Worm (Caenorhabditis elegans): ENCODE measurements around the gene F20D6.2.

The F20D6.2 gene

ce11 chrV:8195889-8196418 lies 10.1 kb downstream of the F20D6.2 start, which contains the start of gene F20D6.10:
F20D6.10 (minus strand) TSS chrV:8195939.
- TF ChIP-seq dpl-1 (GFP tag; optimal IDR thresholded peaks at IDR 0.05) (no peak), ama-1 (optimal IDR thresholded peaks at IDR 0.05) (no peak), nhr-20 (tag; optimal IDR thresholded peaks at IDR 0.05) (peak; percentile 12), lir-3 (tag; optimal IDR thresholded peaks at IDR 0.05; ENCODE audit: poor library complexity) (no peak), ces-1 (GFP tag; optimal IDR thresholded peaks at IDR 0.05) (no peak), nhr-19 (GFP tag; conservative IDR thresholded peaks at IDR 0.05) (no peak), efl-3 (GFP tag; optimal IDR thresholded peaks at IDR 0.05) (no peak), pax-3 (tag; optimal IDR thresholded peaks at IDR 0.05) (no peak), pqm-1 (tag; optimal IDR thresholded peaks at IDR 0.05) (no peak), unc-98 (GFP tag; IDR thresholded peaks at IDR 0.05) (no peak), ceh-82 (tag; optimal IDR thresholded peaks at IDR 0.05) (no peak), unc-62 (GFP tag; optimal IDR thresholded peaks at IDR 0.05) (no peak), ceh-90 (tag; optimal IDR thresholded peaks at IDR 0.05) (no peak), zip-4 (GFP tag; optimal IDR thresholded peaks at IDR 0.05) (no peak), efl-1 (optimal IDR thresholded peaks at IDR 0.05) (peak in 1 of 2 experiments; percentile 5), efl-1 (GFP tag; optimal IDR thresholded peaks at IDR 0.05 in 1 of 2) (peak in 1 of 2 experiments; percentile 20), mef-2 (tag; optimal IDR thresholded peaks at IDR 0.05) (no peak), nhr-71 (tag; optimal IDR thresholded peaks at IDR 0.05) (peak; percentile 71), unc-130 (tag; optimal IDR thresholded peaks at IDR 0.05) (peak; percentile 19), aha-1 (tag; optimal IDR thresholded peaks at IDR 0.05) (no peak), lin-35 (GFP tag; optimal IDR thresholded peaks at IDR 0.05) (no peak), lin-15B (tag; optimal IDR thresholded peaks at IDR 0.05) (no peak), mep-1 (tag; optimal IDR thresholded peaks at IDR 0.05) (no peak), unc-30 (tag; optimal IDR thresholded peaks at IDR 0.05) (no peak), nhr-84 (tag; optimal IDR thresholded peaks at IDR 0.05) (no peak), fkh-10 (GFP tag; optimal IDR thresholded peaks at IDR 0.05) (no peak), snu-23 (GFP tag; optimal IDR thresholded peaks at IDR 0.05) (peak; percentile 22), hlh-4 (tag; optimal IDR thresholded peaks at IDR 0.05) (no peak), unc-86 (tag; optimal IDR thresholded peaks at IDR 0.05) (no peak), nhr-28 (tag; optimal IDR thresholded peaks at IDR 0.05) (no peak), hpl-2 (GFP tag; optimal IDR thresholded peaks at IDR 0.05) (no peak), swsn-7 (tag; optimal IDR thresholded peaks at IDR 0.05) (no peak), pag-3 (tag; optimal IDR thresholded peaks at IDR 0.05; ENCODE audit: borderline replicate concordance, insufficient read depth) (no peak), elt-2 (tag; optimal IDR thresholded peaks at IDR 0.05) (no peak), nhr-76 (tag; optimal IDR thresholded peaks at IDR 0.05) (no peak), Y116A8C.19 (tag; optimal IDR thresholded peaks at IDR 0.05; ENCODE audit: borderline replicate concordance) (no peak), fkh-4 (tag; optimal IDR thresholded peaks at IDR 0.05; ENCODE audit: borderline replicate concordance) (no peak), nhr-77 (tag; optimal IDR thresholded peaks at IDR 0.05) (no peak), zag-1 (tag; optimal IDR thresholded peaks at IDR 0.05) (no peak), rnt-1 (tag; optimal IDR thresholded peaks at IDR 0.05) (peak; percentile 78), lin-14 (GFP tag; optimal IDR thresholded peaks at IDR 0.05) (peak; percentile 59), ztf-11 (tag; optimal IDR thresholded peaks at IDR 0.05) (no peak), nhr-11 (tag; optimal IDR thresholded peaks at IDR 0.05) (no peak), mab-9 (GFP tag; IDR thresholded peaks at IDR 0.05) (no peak), blmp-1 (tag; optimal IDR thresholded peaks at IDR 0.05) (no peak), elt-3 (tag; optimal IDR thresholded peaks at IDR 0.05) (no peak), C04F5.9 (tag; optimal IDR thresholded peaks at IDR 0.05) (no peak), nhr-12 (tag; optimal IDR thresholded peaks at IDR 0.05) (no peak), nhr-90 (tag; optimal IDR thresholded peaks at IDR 0.05; ENCODE audit: poor library complexity) (no peak), isw-1 (GFP tag; IDR thresholded peaks at IDR 0.05) (no peak), sptf-1 (tag; optimal IDR thresholded peaks at IDR 0.05) (no peak), lin-13 (GFP tag; optimal IDR thresholded peaks at IDR 0.05) (no peak), lin-39 (tag; optimal IDR thresholded peaks at IDR 0.05) (no peak), lsy-2 (tag; optimal IDR thresholded peaks at IDR 0.05) (peak; percentile 30 to 44)
